Fruit fly (Drosophila melanogaster) whole organism, embryonic: Measurements from ENCODE around the gene CG14695.
A peak's percentile ranks its signal among the peaks of the same experiment; 100 is the strongest.

Experiments
- CG10147 ChIP-seq: fragments of 200-800 bp; sonication (Bioruptor generic); optimal IDR thresholded peaks from 2 replicates; lab custom pipeline; 2019; ENCODE audit warnings: missing biosample characterization, mild to moderate bottlenecking, missing genetic modification characterization, moderate library complexity
- CG10431 ChIP-seq: fragments of 200-800 bp; sonication (Bioruptor generic); optimal IDR thresholded peaks from 3 replicates; lab custom pipeline; 2018; ENCODE audit warnings: missing biosample characterization, mild to moderate bottlenecking, missing genetic modification characterization
- CG10543 ChIP-seq: fragments of 200-800 bp; sonication (Bioruptor generic); optimal IDR thresholded peaks from 3 replicates; lab custom pipeline; 2017; ENCODE audit warnings: missing biosample characterization, mild to moderate bottlenecking, missing genetic modification characterization, moderate library complexity
- CG14014 ChIP-seq: fragments of 200-800 bp; sonication (Bioruptor generic); IDR thresholded peaks from 2 replicates; pipeline ENCODE4 v1.3.6; 2022; ENCODE audit warnings: missing biosample characterization, missing genetic modification characterization
- CG15073 ChIP-seq: fragments of 200-800 bp; sonication (Bioruptor generic); optimal IDR thresholded peaks from 2 replicates; lab custom pipeline; 2016; ENCODE audit warnings: missing biosample characterization, missing genetic modification characterization
- CG15269 ChIP-seq: fragments of 200-800 bp; sonication (Bioruptor generic); optimal IDR thresholded peaks from 2 replicates; lab custom pipeline; 2018; ENCODE audit warnings: missing biosample characterization, mild to moderate bottlenecking, missing genetic modification characterization, moderate library complexity
- CG15696 ChIP-seq: fragments of 200-800 bp; sonication (Bioruptor generic); optimal IDR thresholded peaks from 2 replicates; lab custom pipeline; 2019; ENCODE audit warnings: missing biosample characterization, mild to moderate bottlenecking, missing genetic modification characterization, moderate library complexity
- CG17186 ChIP-seq: fragments of 200-800 bp; sonication (Bioruptor generic); optimal IDR thresholded peaks from 3 replicates; lab custom pipeline; 2017; ENCODE audit warnings: missing biosample characterization, missing genetic modification reagents, missing genetic modification characterization
- CG17328 ChIP-seq: fragments of 200-800 bp; sonication (Bioruptor generic); IDR thresholded peaks from 2 replicates; pipeline ENCODE4 v1.3.6; 2022; ENCODE audit warnings: missing biosample characterization, missing genetic modification characterization
- CG2199 ChIP-seq: fragments of 200-800 bp; sonication (Bioruptor generic); IDR thresholded peaks from 3 replicates; pipeline ENCODE4 v1.3.6; 2022; ENCODE audit warnings: missing biosample characterization, missing genetic modification characterization
- CG32772 ChIP-seq: fragments of 200-800 bp; sonication (Bioruptor generic); IDR thresholded peaks from 2 replicates; pipeline ENCODE4 v1.3.6; 2022; ENCODE audit warnings: missing biosample characterization, missing genetic modification characterization
- CG34422 ChIP-seq: fragments of 200-800 bp; sonication (Bioruptor generic); IDR thresholded peaks from 3 replicates; pipeline ENCODE4 v1.3.6; 2022; ENCODE audit warnings: missing biosample characterization, missing genetic modification characterization
- CG4404 ChIP-seq: fragments of 200-800 bp; sonication (Bioruptor generic); IDR thresholded peaks from 2 replicates; pipeline ENCODE4 v1.3.6; 2022; ENCODE audit warnings: missing biosample characterization, missing genetic modification characterization
- CG4617 ChIP-seq: fragments of 200-800 bp; sonication (Bioruptor generic); optimal IDR thresholded peaks from 3 replicates; lab custom pipeline; 2016; ENCODE audit warnings: missing biosample characterization, missing genetic modification characterization, borderline replicate concordance
- CG6654 ChIP-seq: fragments of 200-800 bp; sonication (Bioruptor generic); optimal IDR thresholded peaks from 2 replicates; lab custom pipeline; 2017; ENCODE audit warnings: missing biosample characterization, mild to moderate bottlenecking, missing genetic modification characterization
- CG7271 ChIP-seq: fragments of 200-800 bp; sonication (Bioruptor generic); optimal IDR thresholded peaks from 2 replicates; lab custom pipeline; 2018; ENCODE audit warnings: missing biosample characterization, mild to moderate bottlenecking, missing genetic modification characterization, moderate library complexity
- Fer2 ChIP-seq: fragments of 200-800 bp; sonication (Bioruptor generic); optimal IDR thresholded peaks from 2 replicates; lab custom pipeline; 2018; ENCODE audit warnings: missing biosample characterization, mild to moderate bottlenecking, missing genetic modification characterization, moderate library complexity
- Fer3 ChIP-seq: fragments of 200-800 bp; sonication (Bioruptor generic); optimal IDR thresholded peaks from 2 replicates; lab custom pipeline; 2018; ENCODE audit warnings: missing biosample characterization, mild to moderate bottlenecking, missing genetic modification characterization, moderate library complexity
- HHEX ChIP-seq: fragments of 200-800 bp; sonication (Bioruptor generic); optimal IDR thresholded peaks from 3 replicates; lab custom pipeline; 2017; ENCODE audit warnings: missing biosample characterization, mild to moderate bottlenecking, missing genetic modification characterization, missing genetic modification reagents
- HLH3B ChIP-seq: fragments of 200-800 bp; sonication (Bioruptor generic); IDR thresholded peaks from 2 replicates; pipeline ENCODE4 v1.3.6; 2022; ENCODE audit warnings: missing biosample characterization, missing genetic modification characterization
- HLH4C ChIP-seq: fragments of 200-800 bp; sonication (Bioruptor generic); IDR thresholded peaks from 3 replicates; pipeline ENCODE4 v1.3.6; 2022; ENCODE audit warnings: missing biosample characterization, missing genetic modification characterization; ENCODE audit not compliant: partially characterized antibody
- Hey ChIP-seq: fragments of 200-800 bp; sonication (Bioruptor generic); optimal IDR thresholded peaks from 3 replicates; lab custom pipeline; 2018; ENCODE audit warnings: missing biosample characterization, mild to moderate bottlenecking, missing genetic modification characterization
- Hr39 ChIP-seq: fragments of >200 bp; optimal IDR thresholded peaks from 2 replicates; lab custom pipeline; 2017
- Med ChIP-seq: fragments of 200-800 bp; sonication (Bioruptor generic); peaks from one replicate; lab custom pipeline; 2016; ENCODE audit warnings: missing biosample characterization, missing genetic modification characterization, mild to moderate bottlenecking, inconsistent platforms, moderate library complexity
- Mes4 ChIP-seq: fragments of 200-800 bp; sonication (Bioruptor generic); optimal IDR thresholded peaks from 2 replicates; lab custom pipeline; 2016; ENCODE audit warnings: missing biosample characterization, missing genetic modification characterization
- NFAT ChIP-seq: fragments of 200-800 bp; sonication (Bioruptor generic); IDR thresholded peaks from 2 replicates; pipeline ENCODE4 v1.3.6; 2022; ENCODE audit warnings: missing biosample characterization, missing genetic modification characterization
- Side ChIP-seq: fragments of 200-800 bp; sonication (Bioruptor generic); optimal IDR thresholded peaks from 2 replicates; lab custom pipeline; 2016; ENCODE audit warnings: missing biosample characterization, missing genetic modification characterization
- Sox102F ChIP-seq: fragments of 200-800 bp; sonication (Bioruptor generic); optimal IDR thresholded peaks from 2 replicates; lab custom pipeline; 2018; ENCODE audit warnings: missing biosample characterization, mild to moderate bottlenecking, missing genetic modification characterization, moderate library complexity
- Taf1 ChIP-seq: fragments of 200-800 bp; sonication (Bioruptor generic); IDR thresholded peaks from 2 replicates; pipeline ENCODE4 v1.3.6; 2022; ENCODE audit warnings: missing biosample characterization, missing genetic modification characterization
- ab ChIP-seq: fragments of 200-800 bp; sonication (Bioruptor generic); optimal IDR thresholded peaks from 2 replicates; lab custom pipeline; 2016; ENCODE audit warnings: missing biosample characterization, missing genetic modification characterization
- ase ChIP-seq: fragments of 200-800 bp; sonication (Bioruptor generic); IDR thresholded peaks from 3 replicates; pipeline ENCODE4 v1.3.6; 2022; ENCODE audit warnings: missing biosample characterization, missing genetic modification characterization
- bab2 ChIP-seq: fragments of 200-800 bp; sonication (Bioruptor generic); optimal IDR thresholded peaks from 2 replicates; lab custom pipeline; 2016; ENCODE audit warnings: missing biosample characterization, missing genetic modification characterization
- btn ChIP-seq: fragments of 200-800 bp; sonication (Bioruptor generic); optimal IDR thresholded peaks from 2 replicates; lab custom pipeline; 2016; ENCODE audit warnings: missing biosample characterization, missing genetic modification characterization
- chinmo ChIP-seq: fragments of 200-800 bp; sonication (Bioruptor generic); IDR thresholded peaks from 4 replicates; pipeline ENCODE4 v1.3.6; 2022; ENCODE audit warnings: missing biosample characterization, missing genetic modification characterization; ENCODE audit not compliant: partially characterized antibody
- ci ChIP-seq: fragments of 200-800 bp; sonication (Bioruptor generic); IDR thresholded peaks from 3 replicates; pipeline ENCODE4 v1.3.6; 2022; ENCODE audit warnings: missing biosample characterization, missing genetic modification characterization
- grn ChIP-seq: fragments of 200-800 bp; sonication (Bioruptor generic); optimal IDR thresholded peaks from 3 replicates; lab custom pipeline; 2017; ENCODE audit warnings: missing biosample characterization, missing genetic modification characterization
- hbn ChIP-seq: fragments of 200-800 bp; sonication (Bioruptor generic); IDR thresholded peaks from 2 replicates; pipeline ENCODE4 v1.3.6; 2022; ENCODE audit warnings: missing biosample characterization, missing genetic modification characterization; ENCODE audit not compliant: partially characterized antibody
- hkb ChIP-seq, 2 experiments: fragments of 200-800 bp in 1 of 2; fragments of >200 bp in 1 of 2; sonication (Bioruptor generic) in 1 of 2; IDR thresholded peaks in 1 of 2; optimal IDR thresholded peaks in 1 of 2; 2 replicates each; pipeline versions ENCODE4 v1.3.6 to Lab custom; 2017 to 2022; ENCODE audit warnings: missing biosample characterization in 1 of 2, missing genetic modification characterization in 1 of 2
- hth ChIP-seq: fragments of >200 bp; optimal IDR thresholded peaks from 2 replicates; lab custom pipeline; 2017; ENCODE audit warnings: inconsistent platforms
- lab ChIP-seq: fragments of 200-800 bp; sonication (Bioruptor generic); optimal IDR thresholded peaks from 3 replicates; lab custom pipeline; 2017; ENCODE audit warnings: missing biosample characterization, missing genetic modification characterization, mild to moderate bottlenecking, moderate library complexity, missing genetic modification reagents
- otp ChIP-seq: fragments of 200-800 bp; sonication (Bioruptor generic); IDR thresholded peaks from 3 replicates; pipeline ENCODE4, ENCODE4 v1.3.6; 2022; ENCODE audit warnings: missing biosample characterization, missing genetic modification characterization
- psq ChIP-seq: fragments of 200-800 bp; sonication (Bioruptor generic); optimal IDR thresholded peaks from 2 replicates; lab custom pipeline; 2017; ENCODE audit warnings: missing biosample characterization, missing genetic modification characterization
- run ChIP-seq: fragments of 200-800 bp; sonication (Bioruptor generic); optimal IDR thresholded peaks from 3 replicates; lab custom pipeline; 2018; ENCODE audit warnings: missing biosample characterization, mild to moderate bottlenecking, missing genetic modification characterization
- sd ChIP-seq: fragments of 200-800 bp; sonication (Bioruptor generic); optimal IDR thresholded peaks from 3 replicates; lab custom pipeline; 2018; ENCODE audit warnings: missing biosample characterization, mild to moderate bottlenecking, missing genetic modification characterization, moderate library complexity
- sim ChIP-seq: fragments of 200-800 bp; sonication (Bioruptor generic); IDR thresholded peaks from 2 replicates; pipeline ENCODE4 v1.3.6; 2022; ENCODE audit warnings: missing biosample characterization, missing genetic modification characterization
- sqz ChIP-seq: fragments of 200-800 bp; sonication (Bioruptor generic); optimal IDR thresholded peaks from 3 replicates; lab custom pipeline; 2018; ENCODE audit warnings: missing biosample characterization, mild to moderate bottlenecking, missing genetic modification characterization
- tgo ChIP-seq: fragments of 200-800 bp; sonication (Bioruptor generic); IDR thresholded peaks from 3 replicates; pipeline ENCODE4 v1.3.6; 2022; ENCODE audit warnings: missing biosample characterization, missing genetic modification characterization
- trem ChIP-seq: fragments of 200-800 bp; optimal IDR thresholded peaks from 3 replicates; lab custom pipeline; 2019; ENCODE audit warnings: missing biosample characterization, mild to moderate bottlenecking, missing genetic modification characterization, moderate library complexity
- usp ChIP-seq: fragments of >200 bp; optimal IDR thresholded peaks from 2 replicates; lab custom pipeline; 2017; ENCODE audit warnings: missing biosample characterization, missing genetic modification characterization
- z ChIP-seq: fragments of 200-800 bp; sonication (Bioruptor generic); IDR thresholded peaks from 3 replicates; pipeline ENCODE4 v1.3.6; 2022; ENCODE audit warnings: missing biosample characterization, missing genetic modification characterization

Gene CG14695

DNA sequence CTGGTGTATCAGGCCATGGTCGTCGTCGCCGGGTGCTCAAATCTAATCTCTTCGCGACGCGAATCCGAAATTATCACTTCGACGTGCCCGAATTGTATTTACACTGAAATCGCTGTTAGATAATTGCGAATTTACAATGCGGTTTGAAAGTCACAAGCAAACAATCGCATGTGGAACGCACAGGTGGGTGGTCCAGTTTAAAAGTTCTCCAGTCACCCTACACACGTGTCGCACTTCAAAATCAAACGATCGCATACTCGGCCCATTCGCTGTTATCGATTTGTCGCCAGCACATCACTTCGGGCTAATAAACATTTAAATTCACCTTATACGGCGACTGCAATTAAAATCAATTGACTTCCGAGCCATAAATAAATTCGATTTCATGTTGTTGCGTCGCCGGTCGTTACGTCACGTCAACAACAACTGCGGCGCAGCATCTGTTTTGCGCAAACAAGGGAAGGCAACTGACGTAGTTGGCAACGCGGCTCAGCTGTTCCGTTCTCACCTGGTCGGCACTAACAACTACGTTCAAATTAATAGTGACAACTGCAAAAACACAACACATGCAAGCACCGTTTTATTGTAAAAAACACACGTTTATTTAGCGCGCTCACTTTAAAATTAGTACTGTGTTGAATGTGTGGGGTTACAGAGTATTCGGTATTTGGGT lies 16.2 kb downstream of the CG14695 start, which contains the start of gene CG6574 (continued):
- TF ChIP-seq CG14014 (GFP tag; lab: Robert Waterston, UW) (no peak), HLH4C (GFP tag; lab: Robert Waterston, UW) (0 out of 3 replicates have a peak, but pooled peaks have one; percentile 2), CG10543 (GFP tag; lab: Kevin White, UChicago) (no peak), sim (GFP tag; lab: Robert Waterston, UW) (no peak), chinmo (GFP tag; lab: Robert Waterston, UW) (peak; percentile 79; the same call in 3 of the 4 replicates), tgo (GFP tag; lab: Robert Waterston, UW) (no peak), Fer3 (tag; lab: Kevin White, UChicago) (no peak), hbn (GFP tag; lab: Robert Waterston, UW) (no peak), Hr39 (lab: Kevin White, UChicago) (no peak), HHEX (GFP tag; lab: Kevin White, UChicago) (peak; percentile 15), NFAT (GFP tag; lab: Robert Waterston, UW) (no peak), ci (GFP tag; lab: Robert Waterston, UW) (peak; percentile 40; the same call in 1 of the 3 replicates), CG15073 (GFP tag; lab: Kevin White, UChicago) (no peak), HLH3B (GFP tag; lab: Robert Waterston, UW) (no peak), Med (GFP tag; lab: Kevin White, UChicago) (peak; percentile 78), CG10147 (GFP tag; lab: Kevin White, UChicago) (no peak), sd (tag; lab: Kevin White, UChicago) (no peak), CG7271 (no peak), CG15696 (no peak), Taf1 (GFP tag; lab: Robert Waterston, UW) (no peak), CG17328 (no peak), Hey (tag; lab: Kevin White, UChicago) (no peak), bab2 (no peak), CG15269 (tag; lab: Kevin White, UChicago) (no peak), CG4404 (GFP tag; lab: Robert Waterston, UW) (no peak), CG34422 (peak; percentile 20; the same call in 1 of the 3 replicates), sqz (GFP tag; lab: Kevin White, UChicago) (no peak), grn (GFP tag; lab: Kevin White, UChicago) (no peak), lab (no peak), hth (lab: Kevin White, UChicago) (no peak), Side (no peak), Fer2 (tag; lab: Kevin White, UChicago) (no peak), Sox102F (GFP tag; lab: Kevin White, UChicago) (no peak), ab (no peak), CG2199 (GFP tag; lab: Robert Waterston, UW) (no peak), btn (GFP tag; lab: Kevin White, UChicago) (no peak), psq (GFP tag; lab: Kevin White, UChicago) (no peak), run (tag; lab: Kevin White, UChicago) (no peak), hkb (optimal IDR thresholded peaks at IDR 0.05; lab: Kevin White, UChicago) (no peak), hkb (GFP tag; IDR thresholded peaks at IDR 0.05; lab: Robert Waterston, UW) (peak; percentile 39), CG17186 (GFP tag; lab: Kevin White, UChicago) (no peak), ase (GFP tag; lab: Robert Waterston, UW) (no peak), CG10431 (GFP tag; lab: Kevin White, UChicago) (no peak), Mes4 (GFP tag; lab: Kevin White, UChicago) (no peak), trem (peak; percentile 41), usp (GFP tag; lab: Kevin White, UChicago) (no peak), z (GFP tag; lab: Robert Waterston, UW) (no peak), CG32772 (GFP tag; lab: Robert Waterston, UW) (no peak), CG4617 (GFP tag; lab: Kevin White, UChicago) (no peak), otp (GFP tag; lab: Robert Waterston, UW) (no peak), CG6654 (peak; percentile 70)
